Fruit fly (Drosophila melanogaster): ENCODE measurements around the gene MnM.

MnM gene

dm6 chr3L:3178530-3179096 lies at the start of gene MnM, which contains the start of gene Girdin:
TSS of gene MnM (minus strand) at chr3L:3178580.
TSS of gene Girdin (plus strand) at chr3L:3178930.
- TF ChIP-seq CG6808 (GFP tag; optimal IDR thresholded peaks at IDR 0.05) (no peak), Lpt (GFP tag; optimal IDR thresholded peaks at IDR 0.05) (peak; percentile 19), fd59A (GFP tag; optimal IDR thresholded peaks at IDR 0.05) (peak; percentile 6), CG7368 (GFP tag; optimal IDR thresholded peaks at IDR 0.05) (no peak), Sox102F (GFP tag; optimal IDR thresholded peaks at IDR 0.05) (no peak), CG8319 (GFP tag; optimal IDR thresholded peaks at IDR 0.05) (no peak), CG8119 (GFP tag; IDR thresholded peaks at IDR 0.05) (no peak), acj6 (GFP tag; optimal IDR thresholded peaks at IDR 0.05) (no peak), lz (GFP tag; optimal IDR thresholded peaks at IDR 0.05) (peak; percentile 84), ss (GFP tag; optimal IDR thresholded peaks at IDR 0.05) (no peak), CG1621 (tag; optimal IDR thresholded peaks at IDR 0.05) (no peak), CG16779 (tag; optimal IDR thresholded peaks at IDR 0.05) (no peak), CG8632 (GFP tag; optimal IDR thresholded peaks at IDR 0.05) (no peak), salr (GFP tag; optimal IDR thresholded peaks at IDR 0.05) (no peak), CG6854 (GFP tag; optimal IDR thresholded peaks at IDR 0.05) (no peak), Blimp-1 (GFP tag; optimal IDR thresholded peaks at IDR 0.05) (no peak), Smox (GFP tag; optimal IDR thresholded peaks at IDR 0.05) (peak; percentile 59), Sox15 (GFP tag; optimal IDR thresholded peaks at IDR 0.05) (peak; percentile 38), net (GFP tag; optimal IDR thresholded peaks at IDR 0.05) (no peak), Sox14 (GFP tag; optimal IDR thresholded peaks at IDR 0.05) (no peak), esn (GFP tag; optimal IDR thresholded peaks at IDR 0.05) (peak; percentile 76), CG11902 (GFP tag; optimal IDR thresholded peaks at IDR 0.05) (no peak), CG10669 (GFP tag; optimal IDR thresholded peaks at IDR 0.05) (no peak), CG6163 (GFP tag; IDR thresholded peaks at IDR 0.05) (peak; percentile 29; the same call in 1 of the 3 replicates), topi (GFP tag; optimal IDR thresholded peaks at IDR 0.05) (no peak), Hr4 (GFP tag; optimal IDR thresholded peaks at IDR 0.05) (no peak), CG3919 (GFP tag; optimal IDR thresholded peaks at IDR 0.05) (no peak), CG9139 (GFP tag; optimal IDR thresholded peaks at IDR 0.05) (no peak), OdsH (GFP tag; optimal IDR thresholded peaks at IDR 0.05) (no peak), eg (GFP tag; IDR thresholded peaks at IDR 0.05) (no peak), Ets96B (tag; optimal IDR thresholded peaks at IDR 0.05) (no peak), CG11762 (GFP tag; optimal IDR thresholded peaks at IDR 0.05; ENCODE audit: insufficient read depth) (no peak), dsx (GFP tag; optimal IDR thresholded peaks at IDR 0.05; ENCODE audit: poor library complexity, severe bottlenecking) (no peak), CG32006 (GFP tag; optimal IDR thresholded peaks at IDR 0.05) (no peak), Hr39 (GFP tag; optimal IDR thresholded peaks at IDR 0.05) (peak; percentile 81), Ets21C (GFP tag; optimal IDR thresholded peaks at IDR 0.05) (no peak), CG34406 (GFP tag; optimal IDR thresholded peaks at IDR 0.05) (peak; percentile 11), CG10631 (GFP tag; optimal IDR thresholded peaks at IDR 0.05) (no peak), CG4318 (GFP tag; optimal IDR thresholded peaks at IDR 0.05) (no peak), CG3032 (tag; optimal IDR thresholded peaks at IDR 0.05) (peak; percentile 44), Met (GFP tag; optimal IDR thresholded peaks at IDR 0.05) (no peak), CG31627 (GFP tag; optimal IDR thresholded peaks at IDR 0.05) (peak; percentile 79), pdm3 (GFP tag; optimal IDR thresholded peaks at IDR 0.05) (no peak), vri (GFP tag; optimal IDR thresholded peaks at IDR 0.05) (no peak), CG15336 (GFP tag; IDR thresholded peaks at IDR 0.05) (no peak), cyc (GFP tag; optimal IDR thresholded peaks at IDR 0.05) (peak; percentile 57), Hr38 (GFP tag; optimal IDR thresholded peaks at IDR 0.05) (no peak), fkh (GFP tag; optimal IDR thresholded peaks at IDR 0.05) (no peak), Eip78C (GFP tag) (no peak), CG6792 (GFP tag; optimal IDR thresholded peaks at IDR 0.05) (no peak), achi (GFP tag; optimal IDR thresholded peaks at IDR 0.05) (no peak), Gug (GFP tag; IDR thresholded peaks at IDR 0.05) (peak; percentile 28; the same call in 1 of the 2 replicates)

Measured in whole organism, prepupa.